Worm (Caenorhabditis elegans) whole organism, dauer: ENCODE results near the gene bus-8A.

Experiments
- unc-62 ChIP-seq: sonication (generic microtip); optimal IDR thresholded peaks from 2 replicates; lab custom pipeline; 2017; ENCODE audit warnings: missing biosample characterization, missing genetic modification reagents, missing genetic modification characterization

The bus-8A gene

ce11 chrX:5492820-5493382, at the start of gene bus-8A, which contains the start of gene bus-8B:
Gene bus-8A, plus strand, starts transcription at chrX:5492915.
Gene bus-8B, plus strand, starts transcription at chrX:5493332.
- no peak for TF ChIP-seq unc-62 (GFP tag; lab: Kevin White, UChicago)

ce11 chrX:5444863-5445262, 47.9 kb upstream of the bus-8A start, which contains the start of gene itm-2:
Gene itm-2, plus strand, starts transcription at chrX:5445163.
- TF ChIP-seq unc-62 (GFP tag; lab: Kevin White, UChicago): no peak

DNA sequence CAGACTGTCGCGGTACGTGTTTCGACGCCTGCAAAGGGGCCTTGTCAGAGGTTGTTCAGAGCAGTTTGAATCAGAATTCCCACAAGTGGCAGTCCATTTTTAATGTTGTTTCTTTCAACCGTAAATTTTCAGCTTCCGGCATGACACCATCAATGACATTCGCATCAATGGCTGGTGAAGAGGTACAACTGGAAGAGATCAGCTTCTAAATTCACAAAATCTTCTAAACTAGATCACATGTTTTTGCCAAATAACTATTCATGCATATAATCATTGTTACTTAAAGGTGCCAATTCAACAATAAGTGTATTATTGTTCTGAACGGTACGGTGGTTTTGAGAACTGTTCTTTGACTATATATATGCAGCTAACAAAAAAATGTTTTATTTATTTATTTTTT, 45.3 kb upstream of the bus-8A start:
- TF ChIP-seq unc-62 (GFP tag; lab: Kevin White, UChicago): no peak

DNA sequence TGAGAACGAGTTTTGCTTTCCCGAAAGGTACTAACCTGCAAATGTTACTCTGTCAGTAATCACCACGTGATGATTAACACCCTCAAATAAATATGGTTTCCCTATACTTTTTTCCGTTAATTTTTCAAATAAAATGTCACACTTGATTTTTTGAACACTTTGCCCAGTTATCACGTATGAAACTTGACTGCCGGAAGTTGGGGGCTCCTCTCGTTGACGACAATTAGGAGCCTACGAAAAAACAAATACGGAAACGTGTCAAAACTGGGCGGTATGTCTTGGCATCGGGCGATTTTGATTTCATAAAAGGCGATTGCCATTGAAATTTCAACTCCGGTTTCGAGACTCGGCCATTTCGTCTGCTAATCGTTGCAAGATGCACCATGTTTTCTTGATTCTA, 44.8 kb upstream of the bus-8A start, which contains the start of gene C25F6.8:
C25F6.8 (plus strand) TSS at position 301 of the 400 bp plus-strand sequence.
- no peak for TF ChIP-seq unc-62 (GFP tag; lab: Kevin White, UChicago)

DNA sequence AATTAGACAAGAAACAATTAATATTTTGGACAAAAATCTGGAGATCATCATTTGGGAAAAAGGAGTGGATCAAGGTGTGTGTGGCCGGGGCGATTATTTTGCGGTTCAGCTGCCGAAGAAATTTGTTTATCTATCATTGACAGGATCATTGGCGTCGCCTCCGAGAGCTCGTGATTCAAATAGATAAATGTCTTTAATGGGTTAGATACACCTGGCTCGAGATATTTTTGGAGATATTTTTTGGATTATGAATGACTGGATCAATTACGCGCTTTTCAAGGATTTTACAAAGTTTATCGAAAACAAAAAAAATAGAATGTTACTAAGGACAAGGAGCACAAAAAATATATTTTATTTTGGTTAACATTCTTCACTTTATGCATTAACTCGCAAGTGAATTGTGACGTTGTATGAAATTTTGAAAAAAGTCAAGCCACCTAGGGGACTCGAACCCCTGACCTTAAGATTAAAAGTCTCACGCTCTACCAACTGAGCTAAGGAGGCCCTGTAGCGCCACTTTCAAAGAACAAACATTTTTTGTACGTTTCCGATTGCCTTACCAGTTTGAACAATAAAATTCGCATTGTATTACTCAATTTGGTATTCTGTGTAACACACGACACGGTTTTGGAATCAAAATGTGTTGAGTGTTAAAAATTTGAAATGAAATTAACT, 41.8 kb upstream of the bus-8A start, which contains the start of gene C25F6.6:
C25F6.6 (minus strand) TSS at position 51 of the 675 bp plus-strand sequence.
- no peak for TF ChIP-seq unc-62 (GFP tag; lab: Kevin White, UChicago)

DNA sequence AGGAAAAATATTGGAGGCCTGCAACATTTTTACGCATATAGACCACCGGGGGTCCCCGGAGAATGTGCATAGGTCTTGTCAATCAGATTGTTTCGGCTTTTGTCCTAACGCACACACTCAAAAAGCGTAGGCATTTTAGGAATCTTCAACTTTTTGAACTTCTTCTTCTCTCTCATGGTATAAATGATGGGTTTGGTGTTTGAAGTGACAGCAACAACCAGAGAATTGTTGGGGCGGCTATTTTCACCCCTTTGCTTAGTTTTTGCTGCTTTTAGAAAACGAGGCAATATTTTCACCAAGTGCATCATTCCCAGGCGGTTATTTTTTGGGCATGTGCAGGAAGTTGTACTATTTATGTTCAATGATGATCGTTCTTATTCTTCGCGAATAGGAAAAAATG, 41.0 kb upstream of the bus-8A start:
- no peak for TF ChIP-seq unc-62 (GFP tag; lab: Kevin White, UChicago)

ce11 chrX:5455107-5455506, 37.6 kb upstream of the bus-8A start:
- no peak for TF ChIP-seq unc-62 (GFP tag; lab: Kevin White, UChicago)

ce11 chrX:5457184-5457583, 35.5 kb upstream of the bus-8A start:
- TF ChIP-seq unc-62 (GFP tag; lab: Kevin White, UChicago): no peak

DNA sequence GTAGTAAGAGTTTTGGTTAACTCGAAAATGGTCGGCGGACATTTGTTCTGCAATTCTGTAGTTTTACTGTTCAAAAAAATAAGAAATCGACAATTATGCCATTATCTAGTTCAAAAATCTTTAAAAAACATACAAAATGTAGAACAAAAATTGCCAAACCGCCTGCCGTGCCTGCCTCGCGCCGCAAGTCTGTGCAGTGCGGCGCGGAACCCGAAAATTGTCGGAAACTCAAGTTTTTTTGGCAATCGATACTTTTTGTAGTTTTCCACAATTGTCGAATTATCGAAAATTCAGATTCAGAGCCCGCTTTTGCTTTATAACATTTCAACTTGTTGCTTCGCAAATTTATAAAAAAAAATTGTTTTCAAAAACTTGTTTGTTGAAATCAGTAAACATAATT, 34.7 kb upstream of the bus-8A start:
- TF ChIP-seq unc-62 (GFP tag; lab: Kevin White, UChicago): no peak

ce11 chrX:5458750-5459149, 34.0 kb upstream of the bus-8A start:
- no peak for TF ChIP-seq unc-62 (GFP tag; lab: Kevin White, UChicago)

ce11 chrX:5460930-5461329, 31.8 kb upstream of the bus-8A start, which contains the start of gene ddr-1:
Gene ddr-1, plus strand, starts transcription at chrX:5461230.
- no peak for TF ChIP-seq unc-62 (GFP tag; lab: Kevin White, UChicago)

- TF ChIP-seq unc-62 (GFP tag; lab: Kevin White, UChicago): no peak
Measured at ce11 chrX:5465631-5466030, 27.1 kb upstream of the bus-8A start.

DNA sequence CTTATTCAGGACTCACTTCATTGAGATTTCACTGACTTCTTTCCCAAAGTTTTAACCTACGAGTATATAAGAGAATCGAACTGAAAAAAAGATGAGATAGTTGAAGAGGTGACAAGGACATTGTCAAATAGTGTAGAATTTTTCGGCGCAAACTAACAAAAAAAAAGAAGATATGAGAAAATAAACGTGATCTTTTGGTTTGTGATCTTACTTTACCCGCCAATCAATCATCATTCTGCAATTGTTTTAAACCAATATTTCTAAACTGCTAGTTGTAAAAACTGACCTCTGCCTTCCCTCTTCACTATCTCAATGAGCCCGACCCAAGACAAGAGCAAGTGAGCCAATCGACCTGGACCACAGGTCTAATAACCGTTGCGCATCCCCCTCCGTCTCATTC, 26.6 kb upstream of the bus-8A start:
- TF ChIP-seq unc-62 (GFP tag; lab: Kevin White, UChicago): no peak

- TF ChIP-seq unc-62 (GFP tag; lab: Kevin White, UChicago): no peak
Measured at ce11 chrX:5467308-5467707, 25.4 kb upstream of the bus-8A start.

ce11 chrX:5467820-5468270, 24.9 kb upstream of the bus-8A start, which contains the start of gene dpyd-1:
Gene dpyd-1, plus strand, starts transcription at chrX:5467870.
- no peak for TF ChIP-seq unc-62 (GFP tag; lab: Kevin White, UChicago)

DNA sequence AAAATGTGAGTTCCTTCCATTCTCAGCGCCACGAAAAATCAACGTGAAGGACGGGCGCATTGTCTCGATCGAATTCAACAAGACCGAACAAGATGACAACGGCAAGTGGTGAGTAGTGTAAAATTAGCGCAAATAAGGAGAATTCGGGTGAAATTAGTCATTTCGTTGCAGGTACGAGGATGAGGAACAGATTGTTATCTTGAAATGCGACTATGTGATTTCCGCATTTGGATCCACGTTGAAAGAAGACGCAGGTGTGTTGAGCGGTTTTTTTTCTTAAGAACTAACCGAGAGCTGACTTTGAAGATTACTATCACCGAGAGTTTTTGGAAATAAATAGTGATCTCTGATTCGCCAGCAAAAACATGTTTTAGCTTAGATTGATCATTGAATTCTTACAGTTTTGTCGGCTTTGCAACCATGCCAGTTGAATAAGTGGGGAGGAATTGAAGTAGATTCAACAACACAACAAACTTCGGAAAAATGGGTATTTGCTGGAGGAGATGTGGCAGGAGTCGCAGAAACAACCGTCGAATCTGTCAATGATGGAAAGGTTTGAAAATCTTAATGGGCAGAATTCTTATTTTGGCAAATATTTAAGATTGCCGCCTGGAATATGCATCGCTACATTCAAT, 22.5 kb upstream of the bus-8A start:
- TF ChIP-seq unc-62 (GFP tag; lab: Kevin White, UChicago): no peak
